Worm (Caenorhabditis elegans) whole organism, mixed stage, embryonic: ENCODE data around the gene F25D1.3.

ENCODE experiments used
- M03D4.4 ChIP-seq: sonication (generic microtip); optimal IDR thresholded peaks from 2 replicates; lab custom pipeline; 2017; ENCODE audit warnings: mild to moderate bottlenecking, missing genetic modification characterization, missing compliant biosample characterization
- bed-3 ChIP-seq: fragments of 200-800 bp; sonication (Bioruptor generic); optimal IDR thresholded peaks from 3 replicates; lab custom pipeline; 2018; ENCODE audit warnings: mild to moderate bottlenecking, missing genetic modification characterization, moderate library complexity, missing compliant biosample characterization
- blmp-1 ChIP-seq: fragments of 150-350 bp; optimal IDR thresholded peaks from 2 replicates; lab custom pipeline; 2014; ENCODE audit warnings: missing biosample characterization, missing genetic modification characterization
- ceh-39 ChIP-seq: fragments of 150-350 bp; optimal IDR thresholded peaks from 2 replicates; lab custom pipeline; 2014; ENCODE audit warnings: missing biosample characterization, missing genetic modification characterization
- ceh-43 ChIP-seq: fragments of 200-800 bp; sonication (Bioruptor generic); optimal IDR thresholded peaks from 2 replicates; lab custom pipeline; 2018; ENCODE audit warnings: mild to moderate bottlenecking, missing genetic modification characterization, moderate library complexity, missing compliant biosample characterization
- ceh-83 ChIP-seq: fragments of 200-800 bp; sonication (Bioruptor generic); optimal IDR thresholded peaks from 2 replicates; lab custom pipeline; 2018; ENCODE audit warnings: mild to moderate bottlenecking, missing genetic modification characterization, missing compliant biosample characterization
- ces-1 ChIP-seq: fragments of 150-350 bp; optimal IDR thresholded peaks from 2 replicates; lab custom pipeline; 2014; ENCODE audit warnings: missing biosample characterization, missing genetic modification reagents, missing genetic modification characterization
- cnd-1 ChIP-seq: fragments of 200-800 bp; sonication (Bioruptor generic); optimal IDR thresholded peaks from 2 replicates; lab custom pipeline; 2018; ENCODE audit warnings: mild to moderate bottlenecking, missing genetic modification characterization, missing compliant biosample characterization
- drap-1 ChIP-seq: fragments of 200-800 bp; sonication (Bioruptor generic); optimal IDR thresholded peaks from 3 replicates; lab custom pipeline; 2018; ENCODE audit warnings: mild to moderate bottlenecking, missing genetic modification characterization, missing compliant biosample characterization
- elt-1 ChIP-seq: sonication (generic microtip); optimal IDR thresholded peaks from 2 replicates; lab custom pipeline; 2017; ENCODE audit warnings: missing genetic modification characterization, mild to moderate bottlenecking, missing compliant biosample characterization, antibody characterized with exemption, moderate library complexity, borderline replicate concordance; ENCODE audit not compliant: insufficient read depth
- elt-3 ChIP-seq: fragments of 150-350 bp; optimal IDR thresholded peaks from 2 replicates; lab custom pipeline; 2014; ENCODE audit warnings: missing biosample characterization, missing genetic modification characterization
- flh-1 ChIP-seq: fragments of 200-800 bp; sonication (Bioruptor generic); optimal IDR thresholded peaks from 2 replicates; lab custom pipeline; 2018; ENCODE audit warnings: mild to moderate bottlenecking, missing genetic modification characterization, moderate library complexity, missing compliant biosample characterization
- ham-2 ChIP-seq: fragments of 200-800 bp; sonication (Bioruptor generic); optimal IDR thresholded peaks from 2 replicates; lab custom pipeline; 2018; ENCODE audit warnings: mild to moderate bottlenecking, missing genetic modification characterization, missing compliant biosample characterization
- hlh-1 ChIP-seq: fragments of 150-350 bp; optimal IDR thresholded peaks from 2 replicates; lab custom pipeline; 2014; ENCODE audit warnings: missing biosample characterization, missing genetic modification reagents, missing genetic modification characterization
- lin-13 ChIP-seq: fragments of 150-350 bp; optimal IDR thresholded peaks from 2 replicates; lab custom pipeline; 2014; ENCODE audit warnings: missing biosample characterization, missing genetic modification characterization
- lin-32 ChIP-seq: fragments of 200-800 bp; sonication (Bioruptor generic); optimal IDR thresholded peaks from 2 replicates; lab custom pipeline; 2018; ENCODE audit warnings: mild to moderate bottlenecking, missing genetic modification characterization, missing compliant biosample characterization
- mab-5 ChIP-seq: fragments of 150-350 bp; optimal IDR thresholded peaks from 2 replicates; lab custom pipeline; 2014; ENCODE audit warnings: missing biosample characterization, missing genetic modification characterization
- mep-1 ChIP-seq: fragments of 150-350 bp; optimal IDR thresholded peaks from 2 replicates; lab custom pipeline; 2017; ENCODE audit warnings: missing biosample characterization, missing genetic modification reagents, missing genetic modification characterization, inconsistent platforms
- mls-2 ChIP-seq: sonication (generic microtip); optimal IDR thresholded peaks from 2 replicates; lab custom pipeline; 2016; ENCODE audit warnings: mild to moderate bottlenecking, missing genetic modification characterization, moderate library complexity, missing compliant biosample characterization
- nhr-12 ChIP-seq: fragments of 150-350 bp; optimal IDR thresholded peaks from 2 replicates; lab custom pipeline; 2014; ENCODE audit warnings: missing biosample characterization, missing genetic modification characterization
- nhr-237 ChIP-seq: fragments of 150-350 bp; optimal IDR thresholded peaks from 2 replicates; lab custom pipeline; 2014; ENCODE audit warnings: missing biosample characterization, missing genetic modification characterization
- nhr-28 ChIP-seq: fragments of 150-350 bp; optimal IDR thresholded peaks from 2 replicates; lab custom pipeline; 2014; ENCODE audit warnings: missing biosample characterization, missing genetic modification characterization
- nhr-76 ChIP-seq: sonication (generic microtip); optimal IDR thresholded peaks from 2 replicates; lab custom pipeline; 2017; ENCODE audit warnings: missing biosample characterization, missing genetic modification characterization
- pha-4 ChIP-seq: fragments of 150-350 bp; optimal IDR thresholded peaks from 2 replicates; lab custom pipeline; 2018; ENCODE audit warnings: missing biosample characterization, missing genetic modification reagents, missing genetic modification characterization
- sem-2 ChIP-seq: fragments of 200-800 bp; sonication (Bioruptor generic); optimal IDR thresholded peaks from 2 replicates; lab custom pipeline; 2018; ENCODE audit warnings: mild to moderate bottlenecking, missing genetic modification characterization, missing compliant biosample characterization
- snpc-4 ChIP-seq: fragments of 150-350 bp; optimal IDR thresholded peaks from 2 replicates; lab custom pipeline; 2014; ENCODE audit warnings: missing biosample characterization, missing genetic modification characterization
- sptf-1 ChIP-seq: sonication (generic microtip); optimal IDR thresholded peaks from 2 replicates; lab custom pipeline; 2017; ENCODE audit warnings: mild to moderate bottlenecking, missing genetic modification characterization, moderate library complexity, missing compliant biosample characterization
- tbx-8 ChIP-seq: fragments of 200-800 bp; sonication (Bioruptor generic); optimal IDR thresholded peaks from 2 replicates; lab custom pipeline; 2018; ENCODE audit warnings: mild to moderate bottlenecking, missing genetic modification characterization, moderate library complexity, missing compliant biosample characterization
- unc-120 ChIP-seq: sonication (generic microtip); optimal IDR thresholded peaks from 2 replicates; lab custom pipeline; 2017; ENCODE audit warnings: missing genetic modification characterization, missing compliant biosample characterization; ENCODE audit not compliant: poor library complexity, severe bottlenecking
- unc-39 ChIP-seq: fragments of 150-350 bp; optimal IDR thresholded peaks from 2 replicates; lab custom pipeline; 2014; ENCODE audit warnings: missing biosample characterization, missing genetic modification characterization
- unc-62 ChIP-seq: fragments of 150-350 bp; optimal IDR thresholded peaks from 2 replicates; lab custom pipeline; 2014; ENCODE audit warnings: missing biosample characterization, missing genetic modification reagents, missing genetic modification characterization
- zip-8 ChIP-seq: fragments of 150-350 bp; optimal IDR thresholded peaks from 2 replicates; lab custom pipeline; 2014; ENCODE audit warnings: missing biosample characterization, missing genetic modification characterization
- ztf-11 ChIP-seq: fragments of 150-350 bp; optimal IDR thresholded peaks from 2 replicates; lab custom pipeline; 2014; ENCODE audit warnings: missing biosample characterization, missing genetic modification characterization

The F25D1.3 gene

DNA sequence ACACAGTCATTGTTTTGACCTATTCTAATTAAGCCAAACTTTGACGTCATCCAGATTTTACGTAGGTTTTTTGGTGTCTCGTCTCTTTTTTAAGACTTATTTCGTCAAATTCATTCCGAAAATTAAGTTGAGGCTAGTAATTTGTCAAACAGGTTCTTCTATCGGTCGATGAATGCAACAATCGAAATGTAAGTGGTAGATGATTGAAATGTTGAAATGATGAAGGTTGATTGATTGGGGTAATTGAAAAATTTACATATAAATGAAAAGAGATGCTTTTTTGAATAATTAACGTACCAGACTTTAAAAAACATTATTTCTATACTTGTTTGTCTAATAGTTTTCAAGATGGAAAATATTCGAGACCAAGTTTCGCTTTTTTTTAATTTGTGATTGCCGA is 27.8 kb downstream of the F25D1.3 start:
- no peak for TF ChIP-seq drap-1 (GFP tag; lab: Kevin White, UChicago)
- no peak for TF ChIP-seq flh-1 (GFP tag; lab: Kevin White, UChicago)
- TF ChIP-seq nhr-12 = no peak
- no peak for TF ChIP-seq sptf-1 (tag; lab: Kevin White, UChicago)
- no peak for TF ChIP-seq hlh-1
- no peak for TF ChIP-seq unc-120 (tag; lab: Kevin White, UChicago)
- TF ChIP-seq ztf-11 (tag; lab: Kevin White, UChicago) = no peak
- TF ChIP-seq ceh-39 (tag; lab: Kevin White, UChicago) = no peak
- no peak for TF ChIP-seq bed-3 (GFP tag; lab: Kevin White, UChicago)
- no peak for TF ChIP-seq elt-1 (tag; lab: Kevin White, UChicago)
- TF ChIP-seq nhr-76 (tag; lab: Kevin White, UChicago) = no peak
- TF ChIP-seq ces-1 (GFP tag; lab: Kevin White, UChicago) = no peak
- TF ChIP-seq mab-5 = no peak
- no peak for TF ChIP-seq lin-32
- no peak for TF ChIP-seq mls-2
- no peak for TF ChIP-seq ham-2 (GFP tag; lab: Kevin White, UChicago)
- TF ChIP-seq M03D4.4 (tag; lab: Kevin White, UChicago) = no peak
- TF ChIP-seq unc-39 (tag; lab: Kevin White, UChicago) = no peak

DNA sequence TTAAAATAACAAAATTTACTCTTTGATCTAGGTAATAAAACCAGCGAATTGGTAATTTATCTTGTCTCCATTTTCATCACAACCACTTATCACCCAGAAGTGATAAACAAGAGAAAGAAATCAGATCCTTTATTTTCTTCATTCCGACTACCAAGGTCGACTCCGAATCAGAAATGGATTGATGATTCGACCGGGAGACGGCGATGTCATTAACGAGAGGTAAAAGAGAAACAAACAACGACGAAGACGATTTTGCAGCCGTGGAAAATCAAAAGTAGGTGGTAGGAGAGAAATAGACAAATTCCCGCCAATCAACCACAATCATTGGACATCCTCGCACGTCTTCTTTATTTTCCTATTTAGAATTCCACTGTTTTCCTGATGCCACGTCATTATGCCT is 28.6 kb downstream of the F25D1.3 start:
- TF ChIP-seq pha-4 (tag; lab: Kevin White, UChicago) = no peak
- TF ChIP-seq sptf-1 (tag; lab: Kevin White, UChicago) = no peak
- no peak for TF ChIP-seq snpc-4 (tag; lab: Kevin White, UChicago)
- no peak for TF ChIP-seq sem-2 (GFP tag; lab: Kevin White, UChicago)
- no peak for TF ChIP-seq bed-3 (GFP tag; lab: Kevin White, UChicago)
- no peak for TF ChIP-seq tbx-8
- TF ChIP-seq mab-5 = no peak
- no peak for TF ChIP-seq unc-39 (tag; lab: Kevin White, UChicago)
- TF ChIP-seq drap-1 (GFP tag; lab: Kevin White, UChicago) = no peak
- no peak for TF ChIP-seq elt-3 (tag; lab: Kevin White, UChicago)
- TF ChIP-seq nhr-237 (tag; lab: Kevin White, UChicago) = no peak
- TF ChIP-seq ceh-39 (tag; lab: Kevin White, UChicago) = no peak
- no peak for TF ChIP-seq ham-2 (GFP tag; lab: Kevin White, UChicago)
- TF ChIP-seq nhr-76 (tag; lab: Kevin White, UChicago) = no peak
- TF ChIP-seq ceh-43 (GFP tag; lab: Kevin White, UChicago) = no peak
- no peak for TF ChIP-seq mls-2
- TF ChIP-seq M03D4.4 (tag; lab: Kevin White, UChicago) = no peak
- TF ChIP-seq, all 35 proteins: peak for 0

DNA sequence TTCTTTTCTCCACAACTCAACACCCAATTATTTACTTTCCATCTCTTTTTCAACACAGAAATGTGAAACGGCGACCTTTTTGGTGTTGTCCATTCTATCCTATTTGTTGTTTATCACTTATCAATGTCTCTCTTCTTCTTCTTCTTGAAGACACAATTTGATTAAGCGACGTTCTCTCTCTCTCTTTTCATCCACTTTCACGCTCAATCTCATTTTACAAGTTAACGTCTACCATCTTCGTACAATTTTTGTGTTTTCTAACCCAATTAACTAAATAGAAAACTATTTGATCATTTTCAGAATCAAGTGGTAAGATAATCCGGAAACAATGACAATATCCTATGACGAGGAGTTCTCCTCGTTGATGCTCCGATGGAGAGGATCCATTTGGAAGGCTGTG is 29.2 kb downstream of the F25D1.3 start, which contains the start of gene best-14:
best-14 (plus strand) TSS at position 301 of the 400 bp plus-strand sequence.
- no peak for TF ChIP-seq zip-8 (tag; lab: Kevin White, UChicago)
- no peak for TF ChIP-seq bed-3 (GFP tag; lab: Kevin White, UChicago)
- no peak for TF ChIP-seq mep-1 (tag; lab: Kevin White, UChicago)
- TF ChIP-seq hlh-1 = no peak
- TF ChIP-seq mls-2 = no peak
- TF ChIP-seq sptf-1 (tag; lab: Kevin White, UChicago) = no peak
- no peak for TF ChIP-seq nhr-237 (tag; lab: Kevin White, UChicago)
- no peak for TF ChIP-seq nhr-12
- no peak for TF ChIP-seq cnd-1
- TF ChIP-seq lin-32 = no peak
- TF ChIP-seq tbx-8 = no peak
- TF ChIP-seq ceh-83 (GFP tag; lab: Kevin White, UChicago) = no peak
- no peak for TF ChIP-seq unc-62 (GFP tag; lab: Kevin White, UChicago)
- TF ChIP-seq ham-2 (GFP tag; lab: Kevin White, UChicago) = no peak
- no peak for TF ChIP-seq blmp-1 (tag; lab: Kevin White, UChicago)
- TF ChIP-seq elt-1 (tag; lab: Kevin White, UChicago) = no peak
- no peak for TF ChIP-seq nhr-76 (tag; lab: Kevin White, UChicago)
- no peak for TF ChIP-seq ceh-43 (GFP tag; lab: Kevin White, UChicago)
- TF ChIP-seq unc-39 (tag; lab: Kevin White, UChicago) = no peak
- no peak for TF ChIP-seq mab-5

DNA sequence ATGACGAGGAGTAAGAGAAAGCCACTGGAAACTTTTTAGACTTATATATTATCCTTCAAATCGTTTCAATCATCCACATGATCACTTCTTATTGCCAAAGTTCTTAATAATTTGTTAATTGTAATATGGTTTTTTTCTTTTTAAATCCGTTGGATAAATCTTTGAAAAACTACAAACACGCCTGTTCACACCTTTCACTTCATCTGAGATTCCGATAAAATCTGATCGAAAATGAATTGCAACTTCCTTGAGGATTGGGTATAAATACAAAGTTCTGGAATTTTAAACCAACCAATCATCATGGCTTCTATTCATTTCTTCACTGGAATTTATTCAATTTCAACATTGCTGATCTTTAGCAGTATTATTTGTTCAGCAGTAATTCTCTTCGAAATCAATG is 32.1 kb downstream of the F25D1.3 start, which contains the start of gene col-152:
col-152 (plus strand) TSS at position 301 of the 400 bp plus-strand sequence.
- no peak for TF ChIP-seq ztf-11 (tag; lab: Kevin White, UChicago)
- no peak for TF ChIP-seq lin-13
- TF ChIP-seq ham-2 (GFP tag; lab: Kevin White, UChicago) = no peak
- no peak for TF ChIP-seq mab-5
- TF ChIP-seq nhr-28 (tag; lab: Kevin White, UChicago) = no peak
- TF ChIP-seq pha-4 (tag; lab: Kevin White, UChicago) = no peak
- TF ChIP-seq M03D4.4 (tag; lab: Kevin White, UChicago) = no peak
- no peak for TF ChIP-seq cnd-1
- TF ChIP-seq elt-3 (tag; lab: Kevin White, UChicago) = no peak
- TF ChIP-seq ceh-39 (tag; lab: Kevin White, UChicago) = no peak
- no peak for TF ChIP-seq snpc-4 (tag; lab: Kevin White, UChicago)
- TF ChIP-seq unc-39 (tag; lab: Kevin White, UChicago) = no peak
- no peak for TF ChIP-seq unc-62 (GFP tag; lab: Kevin White, UChicago)
- TF ChIP-seq hlh-1 = no peak
- TF ChIP-seq lin-32 = no peak
